Worm (Caenorhabditis elegans): ENCODE data around the gene rps-2.

- TF ChIP-seq nhr-12 (tag; optimal IDR thresholded peaks at IDR 0.05) (no peak), unc-62 (GFP tag; optimal IDR thresholded peaks at IDR 0.05) (no peak), unc-39 (tag; optimal IDR thresholded peaks at IDR 0.05) (no peak), mls-2 (tag; optimal IDR thresholded peaks at IDR 0.05) (no peak), nhr-28 (tag; optimal IDR thresholded peaks at IDR 0.05) (no peak), mep-1 (tag; optimal IDR thresholded peaks at IDR 0.05) (no peak), ceh-39 (tag; optimal IDR thresholded peaks at IDR 0.05) (no peak), lin-13 (tag; optimal IDR thresholded peaks at IDR 0.05) (no peak), ces-1 (GFP tag; optimal IDR thresholded peaks at IDR 0.05) (no peak), unc-120 (tag; optimal IDR thresholded peaks at IDR 0.05; ENCODE audit: poor library complexity, severe bottlenecking) (no peak)
Measured at ce11 chrIV:7958092-7958491, 31.9 kb upstream of the rps-2 start.
